Fruit fly (Drosophila melanogaster): ENCODE data around the gene Cpr65Ax1.

Gene Cpr65Ax1

dm6 chr3L:6181776-6182175 lies 34.0 kb upstream of the Cpr65Ax1 start, which contains the start of gene CG10274 (continued):
- TF ChIP-seq Aef1 (GFP tag; IDR thresholded peaks at IDR 0.05) = peak; percentile 61
- peak in 1 of 2 experiments; percentile 44 for TF ChIP-seq tll (GFP tag; optimal IDR thresholded peaks at IDR 0.05)
- peak; percentile 18 for TF ChIP-seq CG7928 (GFP tag; optimal IDR thresholded peaks at IDR 0.05)
- TF ChIP-seq crc (GFP tag; optimal IDR thresholded peaks at IDR 0.05) = peak; percentile 44
- TF ChIP-seq NK7.1 (GFP tag; optimal IDR thresholded peaks at IDR 0.05) = no peak
- TF ChIP-seq CG13296 (GFP tag; optimal IDR thresholded peaks at IDR 0.05) = no peak
- no peak for TF ChIP-seq fd64A (GFP tag; optimal IDR thresholded peaks at IDR 0.05)
- TF ChIP-seq sr (GFP tag; IDR thresholded peaks at IDR 0.05) = no peak
- TF ChIP-seq cg (GFP tag; optimal IDR thresholded peaks at IDR 0.05) = no peak
- no peak for TF ChIP-seq CG7963 (GFP tag; IDR thresholded peaks at IDR 0.05; ENCODE audit: partially characterized antibody)
- no peak for TF ChIP-seq hb (GFP tag; IDR thresholded peaks at IDR 0.05; ENCODE audit: partially characterized antibody)
- peak; percentile 47 for TF ChIP-seq Usf (GFP tag; optimal IDR thresholded peaks at IDR 0.05)
- TF ChIP-seq CG10979 (tag; optimal IDR thresholded peaks at IDR 0.05) = peak; percentile 74
- TF ChIP-seq CG31388 (GFP tag; optimal IDR thresholded peaks at IDR 0.05) = no peak
- no peak for TF ChIP-seq CG6791 (GFP tag; IDR thresholded peaks at IDR 0.05; ENCODE audit: partially characterized antibody)
- no peak for TF ChIP-seq CG4282 (GFP tag; optimal IDR thresholded peaks at IDR 0.05)
- TF ChIP-seq E2f1 (GFP tag; IDR thresholded peaks at IDR 0.05) = peak; percentile 63
- TF ChIP-seq hkb (optimal IDR thresholded peaks at IDR 0.05) = no peak
- peak; percentile 37; the same call in 1 of the 2 replicates for TF ChIP-seq hkb (GFP tag; IDR thresholded peaks at IDR 0.05)
- peak; percentile 34; the same call in 1 of the 3 replicates for TF ChIP-seq CG14050 (GFP tag; IDR thresholded peaks at IDR 0.05)
- TF ChIP-seq knrl (GFP tag; IDR thresholded peaks at IDR 0.05; ENCODE audit: partially characterized antibody) = peak; percentile 21; the same call in 1 of the 3 replicates
- no peak for TF ChIP-seq toy (GFP tag; IDR thresholded peaks at IDR 0.05)
- TF ChIP-seq chm (GFP tag; IDR thresholded peaks at IDR 0.05) = no peak
- peak; percentile 33 for TF ChIP-seq CG10565 (GFP tag; optimal IDR thresholded peaks at IDR 0.05)
- TF ChIP-seq CG7745 (tag; optimal IDR thresholded peaks at IDR 0.05) = no peak
- TF ChIP-seq bowl (GFP tag; IDR thresholded peaks at IDR 0.05) = no peak
- no peak for TF ChIP-seq salm (tag; optimal IDR thresholded peaks at IDR 0.05)
- TF ChIP-seq bsh (GFP tag; optimal IDR thresholded peaks at IDR 0.05) = peak in 1 of 2 experiments; percentile 68
- TF ChIP-seq onecut (GFP tag; IDR thresholded peaks at IDR 0.05) = no peak
- no peak for TF ChIP-seq MTF-1 (GFP tag; optimal IDR thresholded peaks at IDR 0.05; ENCODE audit: borderline replicate concordance)
- no peak for TF ChIP-seq ERR (GFP tag; optimal IDR thresholded peaks at IDR 0.05)
- peak in 1 of 3 experiments; percentile 39 for TF ChIP-seq Stat92E (GFP tag; optimal IDR thresholded peaks at IDR 0.05)
- peak; percentile 30 for TF ChIP-seq da (GFP tag; optimal IDR thresholded peaks at IDR 0.05)
- TF ChIP-seq chn (GFP tag; optimal IDR thresholded peaks at IDR 0.05) = peak; percentile 72
- TF ChIP-seq CG8290 (GFP tag; optimal IDR thresholded peaks at IDR 0.05) = no peak
- no peak for TF ChIP-seq CG8290 (tag; optimal IDR thresholded peaks at IDR 0.05)
- TF ChIP-seq Mad (GFP tag; optimal IDR thresholded peaks at IDR 0.05) = peak; percentile 69
- TF ChIP-seq row (GFP tag; IDR thresholded peaks at IDR 0.05) = peak; percentile 97
- peak; percentile 78 for TF ChIP-seq bcd (GFP tag; optimal IDR thresholded peaks at IDR 0.05)
- TF ChIP-seq CG18619 (GFP tag; optimal IDR thresholded peaks at IDR 0.05) = peak; percentile 77
- no peak for TF ChIP-seq btn (GFP tag; optimal IDR thresholded peaks at IDR 0.05)
- TF ChIP-seq Ravus (GFP tag; IDR thresholded peaks at IDR 0.05) = no peak
- TF ChIP-seq CG11723 (GFP tag; optimal IDR thresholded peaks at IDR 0.05) = no peak
- TF ChIP-seq corto (GFP tag; optimal IDR thresholded peaks at IDR 0.05) = no peak
- TF ChIP-seq pnt (GFP tag; optimal IDR thresholded peaks at IDR 0.05) = peak; percentile 54
- TF ChIP-seq NC2α (GFP tag; optimal IDR thresholded peaks at IDR 0.05) = peak; percentile 35
- no peak for TF ChIP-seq nom (GFP tag; optimal IDR thresholded peaks at IDR 0.05)
- peak; percentile 78 for TF ChIP-seq E2f2 (GFP tag; IDR thresholded peaks at IDR 0.05)
- TF ChIP-seq Dip2 (GFP tag; IDR thresholded peaks at IDR 0.05) = no peak
- peak; percentile 68 for TF ChIP-seq Oli (tag; optimal IDR thresholded peaks at IDR 0.05)
- no peak for TF ChIP-seq Lim3 (GFP tag; IDR thresholded peaks at IDR 0.05)
